Worm (Caenorhabditis elegans): ENCODE data around the gene mbk-2.
A peak's percentile ranks its signal among the peaks of the same experiment; 100 is the strongest.

DNA sequence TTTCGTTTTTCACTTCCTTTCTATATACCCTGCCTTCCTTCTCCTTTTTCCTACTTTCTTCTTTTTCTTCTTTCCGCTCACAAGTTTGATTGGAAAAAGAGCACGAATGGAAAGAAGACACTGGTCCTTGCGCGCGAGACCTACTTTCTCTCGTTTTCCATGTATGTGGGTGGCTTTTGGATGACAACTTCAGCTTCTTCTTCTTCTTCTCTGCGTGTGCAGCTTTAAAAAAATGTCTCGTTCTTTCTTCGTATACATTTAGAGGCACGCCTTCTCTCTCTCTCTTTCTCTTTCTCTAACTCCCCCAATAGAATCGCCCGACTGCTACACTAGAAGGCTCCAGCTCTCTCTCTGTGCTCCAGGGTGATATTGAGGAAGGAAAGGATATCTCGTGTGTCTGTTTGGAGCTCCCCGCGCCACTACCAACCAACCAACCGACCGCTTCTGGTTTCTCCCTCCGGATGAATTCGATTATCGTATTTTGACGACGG lies 16.9 kb downstream of the mbk-2 start:
- TF ChIP-seq nhr-28 (tag; optimal IDR thresholded peaks at IDR 0.05) (no peak), ces-1 (GFP tag; optimal IDR thresholded peaks at IDR 0.05) (peak; percentile 89), ceh-39 (tag; optimal IDR thresholded peaks at IDR 0.05) (no peak), unc-39 (tag; optimal IDR thresholded peaks at IDR 0.05) (no peak), ztf-11 (tag; optimal IDR thresholded peaks at IDR 0.05) (no peak), nhr-76 (tag; optimal IDR thresholded peaks at IDR 0.05) (no peak), unc-120 (tag; optimal IDR thresholded peaks at IDR 0.05; ENCODE audit: poor library complexity, severe bottlenecking) (no peak), unc-62 (GFP tag; optimal IDR thresholded peaks at IDR 0.05) (no peak), pha-4 (tag; optimal IDR thresholded peaks at IDR 0.05) (no peak), ceh-83 (GFP tag; optimal IDR thresholded peaks at IDR 0.05) (no peak), blmp-1 (tag; optimal IDR thresholded peaks at IDR 0.05) (no peak), nhr-2 (tag; optimal IDR thresholded peaks at IDR 0.05) (no peak)
